Fruit fly (Drosophila melanogaster) whole organism, embryonic: ENCODE results near the gene CG3862.

Source experiments
- CG1647 ChIP-seq: fragments of 200-800 bp; sonication (Bioruptor generic); optimal IDR thresholded peaks from 3 replicates; lab custom pipeline; 2016; ENCODE audit warnings: missing biosample characterization, missing genetic modification characterization
- CG6175 ChIP-seq: fragments of 200-800 bp; sonication (Bioruptor generic); IDR thresholded peaks from 3 replicates; pipeline ENCODE4 v1.3.6; 2022; ENCODE audit warnings: missing biosample characterization, missing genetic modification characterization
- PHDP ChIP-seq: fragments of 200-800 bp; sonication (Bioruptor generic); optimal IDR thresholded peaks from 3 replicates; lab custom pipeline; 2018; ENCODE audit warnings: missing biosample characterization, mild to moderate bottlenecking, missing genetic modification characterization, moderate library complexity
- Usf ChIP-seq: fragments of 200-800 bp; sonication (Bioruptor generic); optimal IDR thresholded peaks from 2 replicates; lab custom pipeline; 2017; ENCODE audit warnings: missing genotype, missing biosample characterization, missing genetic modification characterization
- gcm ChIP-seq: fragments of 200-800 bp; sonication (Bioruptor generic); optimal IDR thresholded peaks from 2 replicates; lab custom pipeline; 2019; ENCODE audit warnings: missing biosample characterization, mild to moderate bottlenecking, missing genetic modification characterization, moderate library complexity
- gcm2 ChIP-seq: fragments of 200-800 bp; sonication (Bioruptor generic); optimal IDR thresholded peaks from 2 replicates; lab custom pipeline; 2016; ENCODE audit warnings: missing biosample characterization, missing genetic modification characterization
- tio ChIP-seq: fragments of 200-800 bp; sonication (Bioruptor generic); optimal IDR thresholded peaks from 2 replicates; lab custom pipeline; 2017; ENCODE audit warnings: missing biosample characterization, missing genetic modification characterization, inconsistent platforms

DNA sequence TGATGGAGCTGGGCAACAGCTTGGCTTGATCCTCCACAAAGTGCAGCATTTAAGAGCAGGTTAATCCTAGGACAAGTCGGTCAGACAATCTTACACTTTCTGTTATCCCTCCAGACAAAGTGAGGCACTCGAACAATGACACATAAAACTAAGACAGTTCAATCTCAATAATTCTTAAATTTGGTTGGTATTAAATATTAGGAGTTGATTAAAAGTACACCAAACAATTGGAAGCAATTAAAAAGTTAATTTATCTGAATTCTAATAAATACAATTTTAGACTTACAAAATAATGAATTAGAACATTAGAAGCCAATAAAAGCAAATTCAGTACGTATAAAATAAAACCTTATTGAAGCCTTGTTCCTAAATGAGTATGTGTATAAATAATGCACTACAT, 7.8 kb downstream of the CG3862 start, which contains the start of gene CG15880:
- no peak for TF ChIP-seq CG1647 (GFP tag; lab: Kevin White, UChicago)
- TF ChIP-seq CG6175 (GFP tag; lab: Robert Waterston, UW): no peak
- no peak for TF ChIP-seq gcm (GFP tag; lab: Kevin White, UChicago)
- no peak for TF ChIP-seq Usf (GFP tag; lab: Kevin White, UChicago)
- no peak for TF ChIP-seq tio (GFP tag; lab: Kevin White, UChicago)
- no peak for TF ChIP-seq gcm2 (GFP tag; lab: Kevin White, UChicago)
- no peak for TF ChIP-seq PHDP (tag; lab: Kevin White, UChicago)
